Worm (Caenorhabditis elegans) whole organism, late embryonic: ENCODE results near the gene W09D10.5.
A peak's percentile ranks its signal among the peaks of the same experiment; 100 is the strongest.

Experiments used
- F13H6.1 ChIP-seq: sonication (generic microtip); optimal IDR thresholded peaks from 2 replicates; lab custom pipeline; 2016; ENCODE audit warnings: missing genetic modification characterization, missing compliant biosample characterization
- T23F11.4 ChIP-seq: fragments of 200-800 bp; sonication (Bioruptor generic); optimal IDR thresholded peaks from 2 replicates; lab custom pipeline; 2018; ENCODE audit warnings: mild to moderate bottlenecking, missing genetic modification characterization, missing compliant biosample characterization
- ama-1 ChIP-seq: fragments of 150-350 bp; optimal IDR thresholded peaks from 2 replicates; lab custom pipeline; 2014
- ceh-18 ChIP-seq: sonication (generic microtip); optimal IDR thresholded peaks from 2 replicates; lab custom pipeline; 2016; ENCODE audit warnings: missing genetic modification characterization, missing compliant biosample characterization
- ceh-19 ChIP-seq: fragments of 200-800 bp; sonication (Bioruptor generic); optimal IDR thresholded peaks from 2 replicates; lab custom pipeline; 2018; ENCODE audit warnings: mild to moderate bottlenecking, missing genetic modification characterization, missing compliant biosample characterization
- ceh-2 ChIP-seq: sonication (generic microtip); optimal IDR thresholded peaks from 2 replicates; lab custom pipeline; 2016; ENCODE audit warnings: missing genotype, missing genetic modification characterization, missing compliant biosample characterization
- ceh-24 ChIP-seq: sonication (generic microtip); optimal IDR thresholded peaks from 2 replicates; lab custom pipeline; 2016; ENCODE audit warnings: mild to moderate bottlenecking, missing genetic modification characterization, missing compliant biosample characterization
- ceh-30 ChIP-seq: fragments of 150-350 bp; optimal IDR thresholded peaks from 2 replicates; lab custom pipeline; 2014; ENCODE audit warnings: missing biosample characterization, missing genetic modification characterization
- ceh-34 ChIP-seq: sonication (generic microtip); optimal IDR thresholded peaks from 2 replicates; lab custom pipeline; 2016; ENCODE audit warnings: mild to moderate bottlenecking, missing genetic modification characterization, missing compliant biosample characterization
- ceh-48 ChIP-seq: sonication (generic microtip); optimal IDR thresholded peaks from 2 replicates; lab custom pipeline; 2016; ENCODE audit warnings: missing genetic modification characterization, inconsistent platforms, missing compliant biosample characterization
- ceh-6 ChIP-seq: fragments of 200-800 bp; sonication (Bioruptor generic); optimal IDR thresholded peaks from 2 replicates; lab custom pipeline; 2018; ENCODE audit warnings: mild to moderate bottlenecking, missing genetic modification characterization, missing compliant biosample characterization
- ceh-9 ChIP-seq: sonication (generic microtip); optimal IDR thresholded peaks from 2 replicates; lab custom pipeline; 2016; ENCODE audit warnings: mild to moderate bottlenecking, missing genetic modification characterization, inconsistent platforms, missing compliant biosample characterization
- che-1 ChIP-seq: sonication (generic microtip); optimal IDR thresholded peaks from 2 replicates; lab custom pipeline; 2016; ENCODE audit warnings: mild to moderate bottlenecking, missing genetic modification characterization, missing compliant biosample characterization
- dve-1 ChIP-seq: sonication (generic microtip); optimal IDR thresholded peaks from 2 replicates; lab custom pipeline; 2017; ENCODE audit warnings: antibody characterized with exemption, mild to moderate bottlenecking, missing genetic modification characterization, missing compliant biosample characterization
- elt-2 ChIP-seq: sonication (generic microtip); optimal IDR thresholded peaks from 2 replicates; lab custom pipeline; 2016; ENCODE audit warnings: missing genetic modification reagents, missing genetic modification characterization, missing compliant biosample characterization
- elt-4 ChIP-seq: sonication (generic microtip); optimal IDR thresholded peaks from 2 replicates; lab custom pipeline; 2016; ENCODE audit warnings: missing genetic modification characterization, missing compliant biosample characterization
- ets-4 ChIP-seq: sonication (generic microtip); optimal IDR thresholded peaks from 2 replicates; lab custom pipeline; 2016; ENCODE audit warnings: missing genetic modification characterization, missing compliant biosample characterization
- fax-1 ChIP-seq: sonication (generic microtip); optimal IDR thresholded peaks from 2 replicates; lab custom pipeline; 2016; ENCODE audit warnings: missing genotype, missing genetic modification characterization, missing compliant biosample characterization
- fkh-6 ChIP-seq: sonication (generic microtip); optimal IDR thresholded peaks from 2 replicates; lab custom pipeline; 2016; ENCODE audit warnings: missing genetic modification characterization, missing compliant biosample characterization
- hlh-30 ChIP-seq: sonication (generic microtip); optimal IDR thresholded peaks from 2 replicates; lab custom pipeline; 2017; ENCODE audit warnings: antibody characterized with exemption, missing genetic modification characterization, missing compliant biosample characterization; ENCODE audit not compliant: insufficient read depth
- lim-6 ChIP-seq: sonication (generic microtip); optimal IDR thresholded peaks from 2 replicates; lab custom pipeline; 2016; ENCODE audit warnings: missing genetic modification characterization, missing compliant biosample characterization
- lin-11 ChIP-seq: fragments of 200-800 bp; sonication (Bioruptor generic); optimal IDR thresholded peaks from 2 replicates; lab custom pipeline; 2018; ENCODE audit warnings: mild to moderate bottlenecking, missing genetic modification characterization, missing compliant biosample characterization
- nfya-1 ChIP-seq: sonication (generic microtip); optimal IDR thresholded peaks from 2 replicates; lab custom pipeline; 2017; ENCODE audit warnings: missing genetic modification characterization, mild to moderate bottlenecking, missing compliant biosample characterization, antibody characterized with exemption, moderate library complexity
- nhr-11 ChIP-seq: fragments of 150-350 bp; optimal IDR thresholded peaks from 2 replicates; lab custom pipeline; 2014; ENCODE audit warnings: missing biosample characterization, missing genetic modification characterization
- npax-4 ChIP-seq: sonication (generic microtip); optimal IDR thresholded peaks from 2 replicates; lab custom pipeline; 2016; ENCODE audit warnings: missing genetic modification characterization, missing compliant biosample characterization
- pat-9 ChIP-seq: fragments of 200-800 bp; sonication (Bioruptor generic); optimal IDR thresholded peaks from 2 replicates; lab custom pipeline; 2018; ENCODE audit warnings: mild to moderate bottlenecking, missing genetic modification characterization, moderate library complexity, missing compliant biosample characterization
- pax-1 ChIP-seq: fragments of 150-350 bp; optimal IDR thresholded peaks from 2 replicates; lab custom pipeline; 2014; ENCODE audit warnings: missing biosample characterization, missing genetic modification characterization
- pha-2 ChIP-seq: sonication (generic microtip); optimal IDR thresholded peaks from 2 replicates; lab custom pipeline; 2017; ENCODE audit warnings: mild to moderate bottlenecking, missing genetic modification characterization, missing compliant biosample characterization
- rnt-1 ChIP-seq: sonication (generic microtip); optimal IDR thresholded peaks from 2 replicates; lab custom pipeline; 2016; ENCODE audit warnings: missing genetic modification characterization, missing compliant biosample characterization
- sdc-2 ChIP-seq: sonication (generic microtip); optimal IDR thresholded peaks from 2 replicates; lab custom pipeline; 2016; ENCODE audit warnings: missing genotype, missing genetic modification characterization, missing compliant biosample characterization
- unc-3 ChIP-seq, 2 experiments: fragments of 200-800 bp in 1 of 2; sonication (Bioruptor generic) in 1 of 2; sonication (generic microtip) in 1 of 2; conservative IDR thresholded peaks in 1 of 2; optimal IDR thresholded peaks in 1 of 2; 2 replicates each; pipeline versions ENCODE4 v1.3.6 to Lab custom; 2016 to 2022; ENCODE audit warnings: missing compliant biosample characterization in 2 of 2, missing genetic modification characterization in 2 of 2, missing genetic modification reagents in 1 of 2
- zip-5 ChIP-seq: sonication (generic microtip); optimal IDR thresholded peaks from 2 replicates; lab custom pipeline; 2016; ENCODE audit warnings: missing genetic modification characterization, missing compliant biosample characterization
- ztf-16 ChIP-seq: sonication (generic microtip); optimal IDR thresholded peaks from 2 replicates; lab custom pipeline; 2017; ENCODE audit warnings: missing genetic modification characterization, missing compliant biosample characterization

The W09D10.5 gene

DNA sequence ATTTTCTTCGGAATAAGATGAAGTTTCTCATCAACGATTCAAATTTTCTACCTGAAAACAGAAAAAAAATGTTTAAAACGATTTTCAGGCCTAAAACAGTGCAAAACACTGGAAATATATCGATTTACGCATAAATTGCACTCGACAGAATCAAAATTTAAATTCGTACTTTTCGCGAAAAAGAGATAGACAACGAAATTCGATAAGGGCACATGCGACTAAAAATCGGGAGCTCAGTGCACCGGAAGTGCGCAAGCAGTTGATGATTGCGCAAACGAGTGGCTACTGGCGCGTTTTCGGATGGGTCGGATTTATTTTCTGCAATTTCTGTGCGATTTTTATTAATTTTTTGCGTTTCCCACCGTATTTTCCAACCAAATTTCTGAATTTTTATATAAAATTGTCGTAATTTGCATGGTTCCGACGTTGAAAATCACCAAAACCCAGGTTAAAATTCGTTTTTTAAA, 4.3 kb downstream of the W09D10.5 start, which contains the start of the genes Y39A1A.21 and Y39A1A.22 (continued):
- TF ChIP-seq ztf-16 (tag; lab: Kevin White, UChicago) (peak; percentile 41), F13H6.1 (no peak), ceh-19 (GFP tag; lab: Kevin White, UChicago) (no peak), sdc-2 (tag; lab: Kevin White, UChicago) (no peak), ets-4 (no peak), hlh-30 (tag; lab: Kevin White, UChicago) (peak; percentile 8), ceh-2 (tag; lab: Kevin White, UChicago) (no peak), T23F11.4 (GFP tag; lab: Kevin White, UChicago) (no peak), rnt-1 (tag; lab: Kevin White, UChicago) (no peak), ceh-34 (tag; lab: Kevin White, UChicago) (peak; percentile 48), ama-1 (no peak), ceh-18 (tag; lab: Kevin White, UChicago) (peak; percentile 24), ceh-48 (tag; lab: Kevin White, UChicago) (peak; percentile 56), npax-4 (no peak), pha-2 (tag; lab: Kevin White, UChicago) (no peak), lim-6 (no peak), nhr-11 (tag; lab: Kevin White, UChicago) (no peak), lin-11 (tag; lab: Kevin White, UChicago) (no peak), ceh-30 (no peak), che-1 (tag; lab: Kevin White, UChicago) (peak; percentile 30), pat-9 (tag; lab: Kevin White, UChicago) (no peak)

ce11 chrIII:10706481-10706880, 4.9 kb downstream of the W09D10.5 start:
- TF ChIP-seq elt-2 (tag; lab: Kevin White, UChicago) (no peak), pha-2 (tag; lab: Kevin White, UChicago) (no peak), zip-5 (tag; lab: Kevin White, UChicago) (no peak), lin-11 (tag; lab: Kevin White, UChicago) (no peak), pax-1 (tag; lab: Kevin White, UChicago) (no peak), ceh-24 (no peak), che-1 (tag; lab: Kevin White, UChicago) (no peak)

DNA sequence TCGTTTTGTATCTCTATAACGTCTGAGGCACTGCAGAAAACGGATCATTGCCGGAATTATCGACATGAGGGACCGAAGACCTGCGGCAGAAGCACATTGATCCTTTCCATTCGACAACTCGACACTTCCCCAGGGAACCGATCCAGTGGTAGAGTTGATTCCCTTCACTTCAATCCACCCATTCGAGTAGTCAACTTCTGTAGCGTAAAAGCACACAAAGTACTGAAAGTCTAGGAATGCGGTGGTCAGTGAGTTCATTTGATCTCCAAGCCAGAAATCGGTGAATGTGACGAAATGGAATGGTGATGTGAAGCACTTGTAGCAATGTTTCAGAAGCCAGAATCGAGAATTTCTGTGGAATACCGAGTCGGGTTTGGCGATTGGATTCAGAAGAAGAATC, 6.8 kb downstream of the W09D10.5 start:
- TF ChIP-seq unc-3 (GFP tag; conservative IDR thresholded peaks at IDR 0.05; lab: Robert Waterston, UW) (no peak), unc-3 (tag; optimal IDR thresholded peaks at IDR 0.05; lab: Kevin White, UChicago) (no peak), ceh-34 (tag; lab: Kevin White, UChicago) (no peak), fax-1 (tag; lab: Kevin White, UChicago) (no peak), dve-1 (no peak), nhr-11 (tag; lab: Kevin White, UChicago) (no peak), pax-1 (tag; lab: Kevin White, UChicago) (no peak), ceh-9 (tag; lab: Kevin White, UChicago) (no peak), rnt-1 (tag; lab: Kevin White, UChicago) (no peak)

DNA sequence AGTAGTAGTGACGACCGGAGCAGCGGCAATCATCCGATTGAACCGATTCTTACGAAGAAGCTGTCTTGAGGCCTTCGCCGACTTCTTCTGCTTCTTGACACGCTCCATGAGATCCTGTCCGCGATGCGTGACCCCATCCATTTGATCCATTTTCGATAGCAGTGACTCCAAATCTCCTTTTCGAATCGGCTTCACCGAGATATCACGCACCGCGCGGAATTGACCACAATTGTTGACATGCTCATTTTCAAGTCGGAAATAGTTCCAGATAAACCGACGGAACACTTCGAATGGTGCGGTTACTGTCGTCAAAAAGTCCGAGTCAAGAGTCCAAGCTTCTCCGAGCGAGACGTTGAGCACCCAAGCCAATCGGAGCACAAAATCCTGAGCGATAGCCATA, 7.5 kb downstream of the W09D10.5 start:
- no peak for TF ChIP-seq ceh-6 (GFP tag; lab: Kevin White, UChicago)
- TF ChIP-seq, all 69 proteins: peak for 0

DNA sequence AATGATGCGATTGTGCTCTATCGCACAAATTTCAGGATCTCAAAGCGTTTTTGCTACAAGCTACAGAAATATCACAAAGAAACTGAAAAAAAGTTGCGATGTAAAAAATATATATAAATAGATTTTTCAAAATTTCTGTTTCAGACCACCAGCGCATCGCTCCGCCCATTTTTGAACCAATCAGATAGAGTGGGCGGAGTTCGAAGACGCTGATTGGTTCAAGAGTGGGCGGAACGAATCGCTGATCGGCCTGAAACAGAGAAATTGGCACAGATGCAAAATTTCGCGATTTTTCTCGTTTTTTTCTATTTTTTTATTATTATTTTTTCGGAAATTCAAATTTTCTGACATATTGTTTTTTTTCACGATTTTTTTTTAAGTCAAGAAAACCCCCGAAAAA, 8.5 kb downstream of the W09D10.5 start:
- TF ChIP-seq nfya-1 (tag; lab: Kevin White, UChicago) = peak; percentile 61
- TF ChIP-seq fkh-6 = no peak
- TF ChIP-seq elt-4 (tag; lab: Kevin White, UChicago) = no peak
